Fruit fly (Drosophila melanogaster): ENCODE measurements around the gene Ggt-1.

The Ggt-1 gene

DNA sequence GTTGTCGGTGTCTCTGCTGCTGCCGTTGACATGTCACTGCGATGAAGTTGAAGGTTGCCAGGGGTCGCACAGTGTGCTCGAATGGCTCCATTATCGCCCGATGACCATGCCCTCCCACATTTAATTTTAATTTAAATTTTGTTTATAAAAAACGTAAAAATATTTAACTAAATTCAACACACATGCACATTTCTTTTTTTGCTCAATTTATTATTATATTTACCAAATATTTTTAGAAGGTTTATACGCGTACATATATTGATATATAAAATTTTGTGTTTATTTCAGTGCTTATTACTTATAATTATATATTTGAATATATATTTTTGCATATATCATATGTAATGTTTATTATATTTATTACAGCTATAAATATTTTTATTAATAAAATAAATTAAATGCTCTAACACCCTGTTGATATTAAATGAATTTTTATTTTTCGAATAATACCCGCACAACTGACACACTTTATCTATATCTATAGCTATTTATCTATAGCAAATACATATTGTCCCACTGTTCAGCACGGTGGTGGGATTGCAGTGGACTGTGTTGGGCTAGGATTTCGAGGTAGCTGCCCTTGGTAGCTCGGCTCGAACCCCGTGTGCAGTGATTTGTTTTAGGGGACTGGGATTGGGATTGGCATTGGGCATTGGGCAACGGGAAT is 11.0 kb upstream of the Ggt-1 start (continued):
- peak; percentile 54 for TF ChIP-seq gem (tag; optimal IDR thresholded peaks at IDR 0.05)
- TF ChIP-seq amos (GFP tag; IDR thresholded peaks at IDR 0.05; ENCODE audit: partially characterized antibody), result no peak
- no peak for TF ChIP-seq Rfx (GFP tag; IDR thresholded peaks at IDR 0.05)
- TF ChIP-seq CG17361 (GFP tag; IDR thresholded peaks at IDR 0.05), result peak; percentile 28; the same call in 1 of the 3 replicates
- no peak for TF ChIP-seq Aef1 (GFP tag; IDR thresholded peaks at IDR 0.05)
- no peak for TF ChIP-seq Gsc (GFP tag; IDR thresholded peaks at IDR 0.05)
- TF ChIP-seq CG9437 (GFP tag; optimal IDR thresholded peaks at IDR 0.05), result peak; percentile 16
- no peak for TF ChIP-seq bcd (GFP tag; optimal IDR thresholded peaks at IDR 0.05)
- no peak for TF ChIP-seq CG4282 (GFP tag; optimal IDR thresholded peaks at IDR 0.05)
- no peak for TF ChIP-seq Bgb (GFP tag; IDR thresholded peaks at IDR 0.05; ENCODE audit: partially characterized antibody)
- TF ChIP-seq Vsx1 (GFP tag; optimal IDR thresholded peaks at IDR 0.05), result no peak
- no peak for TF ChIP-seq zf30C (GFP tag; optimal IDR thresholded peaks at IDR 0.05)
- no peak for TF ChIP-seq Sry-β (GFP tag; optimal IDR thresholded peaks at IDR 0.05)
- no peak for TF ChIP-seq nerfin-1 (tag; optimal IDR thresholded peaks at IDR 0.05)
- no peak for TF ChIP-seq kay (GFP tag; optimal IDR thresholded peaks at IDR 0.05)
- TF ChIP-seq CG4328 (GFP tag; optimal IDR thresholded peaks at IDR 0.05), result no peak
- no peak for TF ChIP-seq abd-A (tag; optimal IDR thresholded peaks at IDR 0.05)
- TF ChIP-seq dmrt11E (tag; optimal IDR thresholded peaks at IDR 0.05), result peak; percentile 58
- TF ChIP-seq bsh (GFP tag; optimal IDR thresholded peaks at IDR 0.05), result peak in 1 of 2 experiments; percentile 19
- peak; percentile 39 for TF ChIP-seq CG7839 (tag; optimal IDR thresholded peaks at IDR 0.05)
- peak; percentile 13 for TF ChIP-seq CoRest (tag; optimal IDR thresholded peaks at IDR 0.05)
- TF ChIP-seq CG8924 (tag; optimal IDR thresholded peaks at IDR 0.05), result peak; percentile 29
- TF ChIP-seq grau (tag; optimal IDR thresholded peaks at IDR 0.05), result peak; percentile 10
- no peak for TF ChIP-seq CG3281 (GFP tag; optimal IDR thresholded peaks at IDR 0.05)
- TF ChIP-seq tin (GFP tag; optimal IDR thresholded peaks at IDR 0.05), result no peak
- TF ChIP-seq Hr3 (GFP tag; optimal IDR thresholded peaks at IDR 0.05), result peak; percentile 2
- TF ChIP-seq CG33557 (GFP tag; optimal IDR thresholded peaks at IDR 0.05), result peak; percentile 45
- peak; percentile 32 for TF ChIP-seq CG12391 (tag; optimal IDR thresholded peaks at IDR 0.05)
- no peak for TF ChIP-seq CG9817 (tag; optimal IDR thresholded peaks at IDR 0.05)
- TF ChIP-seq Ets65A (GFP tag), result peak; percentile 39
- peak in 1 of 3 experiments; percentile 68 for TF ChIP-seq lola (GFP tag; optimal IDR thresholded peaks at IDR 0.05)
- TF ChIP-seq CG10267 (tag; optimal IDR thresholded peaks at IDR 0.05), result no peak
- TF ChIP-seq Lhr (GFP tag; optimal IDR thresholded peaks at IDR 0.05), result no peak
- TF ChIP-seq CG14710 (tag; optimal IDR thresholded peaks at IDR 0.05), result peak; percentile 11

DNA sequence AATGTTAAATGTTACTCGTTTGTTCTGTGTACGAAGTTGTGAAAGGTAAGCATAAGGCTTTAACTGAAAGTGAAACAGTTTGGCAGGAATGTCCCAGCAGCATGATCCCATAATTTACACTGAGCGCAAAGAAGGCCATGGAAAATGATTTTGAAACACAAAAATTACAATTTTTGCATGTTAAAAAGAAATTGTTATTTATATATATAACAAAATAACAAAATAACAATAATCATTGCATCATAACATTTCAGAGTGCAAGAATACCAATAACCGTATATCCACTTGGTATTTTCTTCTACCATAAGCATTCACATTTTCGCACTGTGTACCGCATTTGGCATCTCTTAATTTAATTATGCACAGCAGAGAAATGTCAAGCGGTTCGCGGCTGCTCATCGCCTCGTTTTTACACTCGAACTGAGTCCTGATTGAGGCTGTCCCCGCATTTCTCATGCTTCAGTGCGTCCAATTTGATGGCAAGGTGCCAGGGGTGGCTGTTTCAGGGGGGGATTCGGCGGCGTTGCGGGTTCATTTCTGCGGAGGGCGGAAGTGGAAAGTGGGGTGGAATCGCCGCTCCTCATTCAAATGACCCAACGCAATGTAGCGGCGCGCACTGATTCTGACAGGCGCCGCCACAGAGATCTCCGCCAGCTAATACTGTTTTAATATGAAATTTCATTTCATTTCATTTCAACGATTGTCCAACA is 10.2 kb upstream of the Ggt-1 start, which contains the start of gene CG6481:
Gene CG6481 (minus strand): TSS at position 51 of the 710 bp plus-strand sequence.
- TF ChIP-seq CG12219 (GFP tag; optimal IDR thresholded peaks at IDR 0.05), result no peak
- TF ChIP-seq CG8089 (GFP tag; optimal IDR thresholded peaks at IDR 0.05), result no peak
- peak; percentile 66 for TF ChIP-seq pros (GFP tag; optimal IDR thresholded peaks at IDR 0.05)
- TF ChIP-seq CG18476 (GFP tag; optimal IDR thresholded peaks at IDR 0.05), result no peak
- TF ChIP-seq Sin3A (optimal IDR thresholded peaks at IDR 0.05), result no peak
- TF ChIP-seq crol (GFP tag; IDR thresholded peaks at IDR 0.05), result peak; percentile 72
- TF ChIP-seq Antp (GFP tag; optimal IDR thresholded peaks at IDR 0.05), result no peak
- peak; percentile 10 for TF ChIP-seq fd96Cb (tag; optimal IDR thresholded peaks at IDR 0.05)
- TF ChIP-seq zf30C (GFP tag; optimal IDR thresholded peaks at IDR 0.05), result peak; percentile 32
- TF ChIP-seq nerfin-1 (tag; optimal IDR thresholded peaks at IDR 0.05), result peak; percentile 61
- no peak for TF ChIP-seq CG14050 (GFP tag; IDR thresholded peaks at IDR 0.05)
- TF ChIP-seq Rx (GFP tag; IDR thresholded peaks at IDR 0.05), result no peak
- peak; percentile 17 for TF ChIP-seq Blimp-1 (GFP tag; optimal IDR thresholded peaks at IDR 0.05)
- no peak for TF ChIP-seq chm (GFP tag; IDR thresholded peaks at IDR 0.05)
- peak; percentile 12 for TF ChIP-seq CG14710 (tag; optimal IDR thresholded peaks at IDR 0.05)
- no peak for TF ChIP-seq CG12942 (GFP tag; optimal IDR thresholded peaks at IDR 0.05)
- no peak for TF ChIP-seq gfzf (GFP tag; optimal IDR thresholded peaks at IDR 0.05)
- TF ChIP-seq dmrt11E (tag; optimal IDR thresholded peaks at IDR 0.05), result peak; percentile 34

Measured in whole organism, embryonic.